Worm (Caenorhabditis elegans) whole organism, L3 larva: Measurements from ENCODE around the gene rps-3.

Experiments used
- ceh-82 ChIP-seq: fragments of 150-350 bp; optimal IDR thresholded peaks from 2 replicates; lab custom pipeline; 2014; ENCODE audit warnings: missing biosample characterization, missing genetic modification characterization
- egl-27 ChIP-seq: sonication (generic microtip); optimal IDR thresholded peaks from 4 replicates; lab custom pipeline; 2017; ENCODE audit warnings: missing biosample characterization, missing genetic modification reagents, missing genetic modification characterization
- elt-1 ChIP-seq: fragments of 150-350 bp; optimal IDR thresholded peaks from 2 replicates; lab custom pipeline; 2014; ENCODE audit warnings: missing biosample characterization, missing genetic modification characterization
- elt-2 ChIP-seq: sonication (generic microtip); optimal IDR thresholded peaks from 2 replicates; lab custom pipeline; 2016; ENCODE audit warnings: missing genetic modification reagents, mild to moderate bottlenecking, missing genetic modification characterization, missing compliant biosample characterization
- fkh-10 ChIP-seq: sonication (generic microtip); optimal IDR thresholded peaks from 2 replicates; lab custom pipeline; 2017; ENCODE audit warnings: missing biosample characterization, missing genetic modification reagents, missing genetic modification characterization
- fkh-2 ChIP-seq: fragments of 150-350 bp; optimal IDR thresholded peaks from 2 replicates; lab custom pipeline; 2014; ENCODE audit warnings: missing biosample characterization, missing genetic modification reagents, missing genetic modification characterization
- lin-15B ChIP-seq: fragments of 150-350 bp; optimal IDR thresholded peaks from 2 replicates; lab custom pipeline; 2014; ENCODE audit warnings: missing biosample characterization, missing genetic modification characterization
- nhr-77 ChIP-seq: fragments of 150-350 bp; optimal IDR thresholded peaks from 2 replicates; lab custom pipeline; 2014; ENCODE audit warnings: missing biosample characterization, missing genetic modification characterization
- sea-2 ChIP-seq: fragments of 150-350 bp; sonication (generic microtip); optimal IDR thresholded peaks from 4 replicates; lab custom pipeline; 2014; ENCODE audit warnings: missing biosample characterization, missing genetic modification reagents, missing genetic modification characterization
- skn-1 ChIP-seq: fragments of 150-350 bp; optimal IDR thresholded peaks from 2 replicates; lab custom pipeline; 2014; ENCODE audit warnings: missing biosample characterization, missing genetic modification characterization
- unc-62 ChIP-seq: fragments of 150-350 bp; sonication (generic microtip); optimal IDR thresholded peaks from 4 replicates; lab custom pipeline; 2014; ENCODE audit warnings: missing biosample characterization, missing genetic modification reagents, missing genetic modification characterization
- ztf-11 ChIP-seq: fragments of 150-350 bp; optimal IDR thresholded peaks from 2 replicates; lab custom pipeline; 2014; ENCODE audit warnings: missing biosample characterization, missing genetic modification characterization
- ztf-4 ChIP-seq: fragments of 150-350 bp; optimal IDR thresholded peaks from 2 replicates; lab custom pipeline; 2014; ENCODE audit warnings: missing biosample characterization, missing genetic modification characterization

ce11 chrIII:6165240-6165639 is 41.4 kb upstream of the rps-3 start:
- TF ChIP-seq ceh-82 (tag; lab: Kevin White, UChicago): no peak
- TF ChIP-seq lin-15B (tag; lab: Kevin White, UChicago): no peak
- TF ChIP-seq skn-1: no peak
- TF ChIP-seq ztf-11 (tag; lab: Kevin White, UChicago): no peak
- no peak for TF ChIP-seq unc-62 (GFP tag; lab: Kevin White, UChicago)
- no peak for TF ChIP-seq fkh-10
- TF ChIP-seq elt-2: no peak
- no peak for TF ChIP-seq ztf-4 (tag; lab: Kevin White, UChicago)
- TF ChIP-seq elt-1: no peak
- TF ChIP-seq egl-27 (tag; lab: Kevin White, UChicago): no peak
- TF ChIP-seq sea-2 (GFP tag; lab: Kevin White, UChicago): no peak
- no peak for TF ChIP-seq nhr-77 (tag; lab: Kevin White, UChicago)
- TF ChIP-seq fkh-2 (tag; lab: Kevin White, UChicago): no peak
